Worm (Caenorhabditis elegans): ENCODE results near the gene nlp-46.

DNA sequence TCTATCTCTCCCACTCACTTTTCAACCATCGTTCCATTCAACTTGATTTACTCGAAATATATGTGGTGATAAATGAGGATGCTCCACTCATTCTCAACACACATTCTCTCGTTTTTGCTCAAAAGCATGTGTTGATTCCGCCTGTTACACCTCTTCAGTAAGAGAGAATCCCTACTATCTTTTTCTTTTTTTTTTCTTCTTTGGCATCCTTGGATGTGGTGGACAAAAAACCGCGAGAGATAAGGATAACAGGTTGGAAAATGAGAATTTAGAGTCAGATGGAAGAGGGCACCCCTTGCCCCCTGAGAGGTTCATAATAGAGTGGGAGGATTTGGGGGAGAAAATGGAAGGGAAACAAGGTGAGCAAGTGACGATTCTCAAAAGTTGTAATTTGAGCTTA lies 27.1 kb downstream of the nlp-46 start:
- TF ChIP-seq ztf-29 (GFP tag; IDR thresholded peaks at IDR 0.05) (no peak), cog-1 (tag; optimal IDR thresholded peaks at IDR 0.05) (no peak), tab-1 (GFP tag; IDR thresholded peaks at IDR 0.05) (no peak), flt-1 (GFP tag; IDR thresholded peaks at IDR 0.05) (no peak), ztf-23 (GFP tag; IDR thresholded peaks at IDR 0.05) (no peak)
